Worm (Caenorhabditis elegans): ENCODE measurements around the gene F10D7.10.

Gene F10D7.10

ce11 chrX:17352098-17352497 lies 27.5 kb downstream of the F10D7.10 start:
- TF ChIP-seq sma-9 (GFP tag; optimal IDR thresholded peaks at IDR 0.05) (peak; percentile 33), sma-9 (tag; optimal IDR thresholded peaks at IDR 0.05) (no peak), lsy-2 (tag; optimal IDR thresholded peaks at IDR 0.05) (no peak), C34F6.9 (tag; optimal IDR thresholded peaks at IDR 0.05) (peak; percentile 3), gmeb-1 (tag; optimal IDR thresholded peaks at IDR 0.05) (no peak)

DNA sequence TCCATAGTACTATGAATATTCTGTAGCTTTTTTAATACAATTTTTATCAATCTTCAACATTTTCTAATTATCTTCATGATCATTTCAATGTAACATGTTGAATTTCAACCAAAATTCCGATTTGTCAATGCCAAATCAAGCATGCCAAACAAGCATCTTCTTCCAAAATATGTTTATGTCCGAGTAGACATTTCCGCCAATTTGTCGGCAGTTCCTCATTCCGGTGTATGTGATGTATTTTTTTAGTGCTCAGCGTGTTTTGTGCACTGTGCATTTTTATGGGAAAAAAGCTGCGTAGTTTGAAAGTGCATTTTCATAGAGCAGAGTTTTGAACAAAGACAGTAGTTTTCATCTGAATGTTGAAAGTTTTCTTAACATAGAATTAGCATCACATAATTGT lies 30.2 kb downstream of the F10D7.10 start:
- TF ChIP-seq lsy-2 (tag; optimal IDR thresholded peaks at IDR 0.05) (no peak), nhr-10 (tag; optimal IDR thresholded peaks at IDR 0.05) (no peak)

DNA sequence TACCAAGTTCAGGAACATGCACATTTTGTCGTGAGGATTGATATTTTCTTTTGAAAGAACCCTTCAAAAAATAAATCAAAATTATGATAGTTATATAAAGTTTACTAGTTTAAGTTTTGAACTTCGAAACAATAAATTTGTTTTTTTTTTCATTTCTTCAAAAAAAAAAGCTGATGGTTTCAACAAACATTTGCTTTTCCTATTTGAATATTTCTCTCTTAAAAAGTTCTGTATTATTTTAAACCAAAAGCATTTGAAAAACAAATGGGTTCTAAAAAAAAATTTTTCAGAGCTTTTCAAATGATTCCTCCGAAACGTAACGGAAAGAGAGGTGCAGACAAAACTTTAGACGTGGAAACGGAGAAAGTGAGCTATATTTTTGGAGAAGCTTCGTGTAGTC lies 39.1 kb downstream of the F10D7.10 start, which contains the start of gene C53C11.1:
C53C11.1 (plus strand) TSS at position 301 of the 400 bp plus-strand sequence.
- TF ChIP-seq sem-4 (tag; optimal IDR thresholded peaks at IDR 0.05), result no peak
- TF ChIP-seq elt-1 (tag; optimal IDR thresholded peaks at IDR 0.05), result no peak
- no peak for TF ChIP-seq egl-27 (tag; optimal IDR thresholded peaks at IDR 0.05)
- TF ChIP-seq nhr-25 (tag; optimal IDR thresholded peaks at IDR 0.05), result no peak
- no peak for TF ChIP-seq mab-5 (tag; optimal IDR thresholded peaks at IDR 0.05)
- no peak for TF ChIP-seq skn-1 (tag; optimal IDR thresholded peaks at IDR 0.05)
- TF ChIP-seq nhr-10 (tag; optimal IDR thresholded peaks at IDR 0.05), result no peak
- no peak for TF ChIP-seq nhr-77 (tag; optimal IDR thresholded peaks at IDR 0.05)
- TF ChIP-seq unc-39 (tag; optimal IDR thresholded peaks at IDR 0.05), result no peak
- TF ChIP-seq peb-1 (tag; optimal IDR thresholded peaks at IDR 0.05), result no peak
- no peak for TF ChIP-seq sma-9 (GFP tag; optimal IDR thresholded peaks at IDR 0.05)
- TF ChIP-seq sma-9 (tag; optimal IDR thresholded peaks at IDR 0.05), result no peak
- TF ChIP-seq alr-1 (tag; optimal IDR thresholded peaks at IDR 0.05), result no peak
- no peak for TF ChIP-seq Y55F3AM.14 (GFP tag; optimal IDR thresholded peaks at IDR 0.05)

DNA sequence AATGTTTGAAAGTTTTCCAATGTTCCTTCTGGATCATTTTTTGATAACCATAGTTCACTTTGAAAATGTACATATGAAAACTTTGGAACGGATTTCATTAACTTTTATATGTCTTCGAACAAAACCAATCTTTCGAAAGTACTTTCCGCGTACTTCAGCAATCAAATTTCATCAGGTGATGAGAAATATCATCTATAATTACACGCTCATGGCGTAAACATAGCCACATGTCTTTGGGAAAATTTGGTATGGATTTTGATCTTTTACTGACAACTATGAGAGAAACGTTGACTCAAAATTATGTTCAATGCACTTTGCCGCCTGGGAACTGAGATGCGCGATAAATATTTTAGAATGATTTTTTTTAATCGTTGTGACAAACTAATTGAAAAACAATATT lies 40.6 kb downstream of the F10D7.10 start:
- TF ChIP-seq nhr-23 (tag; optimal IDR thresholded peaks at IDR 0.05) (no peak), unc-55 (GFP tag; optimal IDR thresholded peaks at IDR 0.05) (no peak), F13H6.1 (tag; optimal IDR thresholded peaks at IDR 0.05) (no peak), nhr-129 (tag; optimal IDR thresholded peaks at IDR 0.05) (peak; percentile 56), sma-3 (GFP tag; optimal IDR thresholded peaks at IDR 0.05) (no peak), sem-4 (tag; optimal IDR thresholded peaks at IDR 0.05) (no peak), nhr-21 (tag; optimal IDR thresholded peaks at IDR 0.05) (no peak)

- TF ChIP-seq fos-1 (tag; optimal IDR thresholded peaks at IDR 0.05) (peak; percentile 74), nhr-237 (tag; optimal IDR thresholded peaks at IDR 0.05) (no peak)
These were observed 43.2 kb downstream of the F10D7.10 start, which contains the start of gene C53C11.2 for ce11 chrX:17336354-17336753. TSS of gene C53C11.2 (plus strand) at chrX:17336637.

DNA sequence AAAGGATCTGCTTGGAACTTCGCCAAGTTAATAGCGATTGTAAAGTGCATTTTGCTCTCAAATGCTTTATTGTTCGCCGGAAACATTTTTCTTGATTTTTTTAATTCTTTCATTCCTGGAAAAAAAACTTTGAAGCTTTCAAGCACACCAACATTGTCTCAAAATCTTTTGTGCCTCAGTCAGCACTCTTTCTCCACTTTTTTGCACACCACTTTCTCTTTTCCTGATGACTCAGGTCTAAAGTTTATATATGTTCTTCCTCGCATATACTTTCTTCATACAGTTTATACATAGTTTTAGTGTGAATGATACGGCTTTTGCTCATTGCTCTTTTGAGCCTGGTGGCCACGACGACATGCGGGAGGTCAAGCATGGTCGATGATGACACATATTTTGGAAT lies 45.8 kb downstream of the F10D7.10 start, which contains the start of gene C53C11.5:
C53C11.5 (plus strand) TSS at position 301 of the 400 bp plus-strand sequence.
- no peak for TF ChIP-seq aly-2 (tag; optimal IDR thresholded peaks at IDR 0.05)
- no peak for TF ChIP-seq nhr-237 (tag; optimal IDR thresholded peaks at IDR 0.05)
- no peak for TF ChIP-seq R02D3.7 (tag; optimal IDR thresholded peaks at IDR 0.05)
- TF ChIP-seq egl-27 (tag; optimal IDR thresholded peaks at IDR 0.05), result no peak
- TF ChIP-seq ztf-1 (GFP tag; conservative IDR thresholded peaks at IDR 0.05), result no peak
- no peak for TF ChIP-seq Y55F3AM.14 (GFP tag; optimal IDR thresholded peaks at IDR 0.05)

DNA sequence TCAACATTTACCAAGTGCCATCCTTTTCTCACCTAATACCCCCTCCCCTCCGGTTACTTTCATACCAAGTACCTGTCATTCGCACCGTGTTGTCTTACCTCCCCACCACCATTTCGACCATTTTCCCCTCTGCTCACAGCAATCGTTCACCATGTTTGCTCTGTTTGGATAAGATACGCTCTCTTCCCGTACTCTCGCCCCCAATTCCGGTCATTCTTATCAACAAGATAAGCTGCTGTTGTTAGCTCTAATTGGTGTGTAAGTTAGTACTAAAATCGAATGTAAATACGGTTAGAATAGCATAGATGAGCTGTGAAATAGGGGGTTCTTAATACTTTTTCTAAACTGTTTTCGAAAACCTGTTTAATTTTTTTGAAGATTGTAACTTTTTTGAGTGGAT lies 49.0 kb downstream of the F10D7.10 start:
- TF ChIP-seq nhr-11 (tag; optimal IDR thresholded peaks at IDR 0.05) (no peak), lin-13 (GFP tag; optimal IDR thresholded peaks at IDR 0.05) (no peak), aly-2 (tag; optimal IDR thresholded peaks at IDR 0.05) (no peak), ztf-11 (tag; optimal IDR thresholded peaks at IDR 0.05) (no peak), gmeb-1 (tag; optimal IDR thresholded peaks at IDR 0.05) (no peak), elt-1 (tag; optimal IDR thresholded peaks at IDR 0.05) (no peak), unc-62 (GFP tag; optimal IDR thresholded peaks at IDR 0.05) (no peak), ZK546.5 (tag; optimal IDR thresholded peaks at IDR 0.05) (no peak), mbf-1 (tag; optimal IDR thresholded peaks at IDR 0.05) (no peak), zag-1 (tag; optimal IDR thresholded peaks at IDR 0.05) (no peak), unc-55 (GFP tag; optimal IDR thresholded peaks at IDR 0.05) (no peak), ztf-1 (GFP tag; conservative IDR thresholded peaks at IDR 0.05) (no peak), nhr-25 (tag; optimal IDR thresholded peaks at IDR 0.05) (no peak)
